Fruit fly (Drosophila melanogaster) whole organism, prepupa: Measurements from ENCODE around the gene CG10560.

ENCODE experiments used
- Blimp-1 ChIP-seq: fragments of 200-800 bp; sonication (Bioruptor generic); optimal IDR thresholded peaks from 3 replicates; lab custom pipeline; 2017; ENCODE audit warnings: missing biosample characterization, missing genetic modification characterization, mild to moderate bottlenecking, moderate library complexity, missing genetic modification reagents
- CG11294 ChIP-seq: fragments of 200-800 bp; sonication (Bioruptor generic); IDR thresholded peaks from 2 replicates; pipeline ENCODE4 v1.3.6; 2022; ENCODE audit warnings: missing biosample characterization, missing genetic modification characterization
- CG15336 ChIP-seq: fragments of 200-800 bp; sonication (Bioruptor generic); IDR thresholded peaks from 2 replicates; pipeline ENCODE4 v1.3.6; 2022; ENCODE audit warnings: missing biosample characterization, missing genetic modification characterization
- CG34406 ChIP-seq: fragments of 200-800 bp; sonication (Bioruptor generic); optimal IDR thresholded peaks from 3 replicates; lab custom pipeline; 2016; ENCODE audit warnings: missing biosample characterization, missing genetic modification characterization
- CG6792 ChIP-seq: fragments of 200-800 bp; sonication (Bioruptor generic); optimal IDR thresholded peaks from 3 replicates; lab custom pipeline; 2016; ENCODE audit warnings: missing biosample characterization, missing genetic modification characterization
- CG8632 ChIP-seq: fragments of 200-800 bp; sonication (Bioruptor generic); optimal IDR thresholded peaks from 3 replicates; lab custom pipeline; 2016; ENCODE audit warnings: missing biosample characterization, missing genetic modification characterization
- Hr4 ChIP-seq: fragments of 200-800 bp; sonication (Bioruptor generic); optimal IDR thresholded peaks from 3 replicates; lab custom pipeline; 2016; ENCODE audit warnings: missing biosample characterization, missing genetic modification characterization
- OdsH ChIP-seq: fragments of 200-800 bp; sonication (Bioruptor generic); optimal IDR thresholded peaks from 3 replicates; lab custom pipeline; 2016; ENCODE audit warnings: missing biosample characterization, missing genetic modification characterization
- Sox102F ChIP-seq: fragments of 200-800 bp; sonication (Bioruptor generic); optimal IDR thresholded peaks from 2 replicates; lab custom pipeline; 2016; ENCODE audit warnings: missing biosample characterization, mild to moderate bottlenecking, missing genetic modification characterization
- salr ChIP-seq, 2 experiments: fragments of 200-800 bp; sonication (Bioruptor generic); optimal IDR thresholded peaks; 3 replicates each; lab custom pipeline; 2016 to 2018; ENCODE audit warnings: missing biosample characterization in 2 of 2, missing genetic modification characterization in 2 of 2, mild to moderate bottlenecking in 1 of 2
- ss ChIP-seq, 2 experiments: fragments of 200-800 bp; sonication (Bioruptor generic); optimal IDR thresholded peaks; 2 replicates in 1 of 2; 3 replicates in 1 of 2; lab custom pipeline; 2017 to 2018; ENCODE audit warnings: mild to moderate bottlenecking in 2 of 2, missing biosample characterization in 2 of 2, missing genetic modification characterization in 2 of 2, moderate library complexity in 1 of 2
- topi ChIP-seq: fragments of 200-800 bp; sonication (Bioruptor generic); optimal IDR thresholded peaks from 3 replicates; lab custom pipeline; 2016; ENCODE audit warnings: missing biosample characterization, missing genetic modification characterization
- vri ChIP-seq: fragments of 200-800 bp; sonication (Bioruptor generic); optimal IDR thresholded peaks from 3 replicates; lab custom pipeline; 2016; ENCODE audit warnings: missing biosample characterization, mild to moderate bottlenecking, missing genetic modification characterization

- no peak for TF ChIP-seq CG8632 (GFP tag; lab: Kevin White, UChicago)
- TF ChIP-seq CG34406 (GFP tag; lab: Kevin White, UChicago) = no peak
- no peak for TF ChIP-seq vri (GFP tag; lab: Kevin White, UChicago)
- TF ChIP-seq CG15336 (GFP tag; lab: Robert Waterston, UW) = no peak
- no peak for TF ChIP-seq Sox102F (GFP tag; lab: Kevin White, UChicago)
- TF ChIP-seq OdsH (GFP tag; lab: Kevin White, UChicago) = no peak
- TF ChIP-seq ss (GFP tag; optimal IDR thresholded peaks at IDR 0.05; lab: Kevin White, UChicago) = no peak
- TF ChIP-seq CG6792 = no peak
- TF ChIP-seq Hr4 (GFP tag; lab: Kevin White, UChicago) = no peak
- no peak for TF ChIP-seq Blimp-1 (GFP tag; lab: Kevin White, UChicago)
- TF ChIP-seq CG11294 (GFP tag; lab: Robert Waterston, UW) = no peak
- no peak for TF ChIP-seq salr (GFP tag; optimal IDR thresholded peaks at IDR 0.05; lab: Kevin White, UChicago)
- no peak for TF ChIP-seq topi (GFP tag; lab: Kevin White, UChicago)
Observed at dm6 chr3R:25318011-25318410, 1.9 kb downstream of the CG10560 start, which contains the start of gene CG10553.
